Worm (Caenorhabditis elegans): ENCODE results near the gene T05E12.8.

DNA sequence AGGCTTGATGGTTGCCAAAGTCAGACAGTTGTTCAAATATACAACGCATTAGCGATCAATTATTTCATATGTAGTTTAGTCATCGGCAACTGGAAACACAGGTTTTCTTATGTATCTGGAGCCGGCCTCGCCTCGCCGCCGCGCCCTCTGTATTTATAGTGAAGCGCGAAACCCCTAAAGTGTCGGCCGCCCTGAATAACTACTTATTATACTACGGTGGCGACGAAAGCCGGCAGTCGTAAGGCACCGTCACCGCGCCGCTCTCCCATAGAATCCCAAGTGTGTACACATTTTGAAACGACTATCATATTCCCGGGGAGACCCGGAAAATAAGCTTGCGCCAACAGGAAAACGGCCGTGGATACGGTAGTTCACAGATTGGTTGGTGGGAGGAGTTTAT is 25.6 kb downstream of the T05E12.8 start:
- TF ChIP-seq ceh-27 (GFP tag; optimal IDR thresholded peaks at IDR 0.05) (no peak), lin-35 (GFP tag; optimal IDR thresholded peaks at IDR 0.05) (no peak), C06A6.2 (GFP tag; conservative IDR thresholded peaks at IDR 0.05) (no peak), zim-3 (tag; optimal IDR thresholded peaks at IDR 0.05) (no peak), cebp-2 (GFP tag; IDR thresholded peaks at IDR 0.05) (no peak), unc-130 (GFP tag; optimal IDR thresholded peaks at IDR 0.05) (no peak), unc-62 (GFP tag; optimal IDR thresholded peaks at IDR 0.05) (no peak), sptf-2 (GFP tag; optimal IDR thresholded peaks at IDR 0.05) (no peak), ekl-4 (GFP tag; IDR thresholded peaks at IDR 0.05) (no peak), F55B11.4 (tag; optimal IDR thresholded peaks at IDR 0.05; ENCODE audit: borderline replicate concordance, insufficient read depth) (no peak), hlh-12 (tag; optimal IDR thresholded peaks at IDR 0.05) (no peak)
